Fruit fly (Drosophila melanogaster) whole organism, embryonic: ENCODE results near the gene inaF-B.

ENCODE experiments used
- Adf1 ChIP-seq: fragments of 200-800 bp; sonication (Bioruptor generic); IDR thresholded peaks from 2 replicates; pipeline ENCODE4 v1.3.6; 2022; ENCODE audit warnings: missing biosample characterization, missing genetic modification characterization
- Atf-2 ChIP-seq: fragments of 200-800 bp; sonication (Bioruptor generic); optimal IDR thresholded peaks from 2 replicates; lab custom pipeline; 2016; ENCODE audit warnings: missing biosample characterization, missing genetic modification characterization
- Blimp-1 ChIP-seq: fragments of 200-800 bp; sonication (Bioruptor generic); optimal IDR thresholded peaks from 3 replicates; lab custom pipeline; 2018; ENCODE audit warnings: missing biosample characterization, missing genetic modification characterization, mild to moderate bottlenecking, moderate library complexity, missing genetic modification reagents
- BtbVII ChIP-seq: fragments of 200-800 bp; sonication (Bioruptor generic); optimal IDR thresholded peaks from 3 replicates; lab custom pipeline; 2017; ENCODE audit warnings: missing biosample characterization, mild to moderate bottlenecking, missing genetic modification characterization
- CG1024 ChIP-seq: fragments of 200-800 bp; sonication (Bioruptor generic); IDR thresholded peaks from 2 replicates; pipeline ENCODE4 v1.3.6; 2022; ENCODE audit warnings: missing biosample characterization, missing genetic modification characterization
- CG10654 ChIP-seq: fragments of 200-800 bp; sonication (Bioruptor generic); optimal IDR thresholded peaks from 2 replicates; lab custom pipeline; 2016; ENCODE audit warnings: missing biosample characterization, missing genetic modification characterization
- CG10959 ChIP-seq: fragments of 200-800 bp; sonication (Bioruptor generic); IDR thresholded peaks from 2 replicates; pipeline ENCODE4 v1.3.6; 2022; ENCODE audit warnings: missing biosample characterization, missing genetic modification characterization
- CG11456 ChIP-seq: fragments of 200-800 bp; sonication (Bioruptor generic); IDR thresholded peaks from 3 replicates; pipeline ENCODE4 v1.3.6; 2022; ENCODE audit warnings: missing biosample characterization, missing genetic modification characterization
- CG12071 ChIP-seq: fragments of 200-800 bp; sonication (Bioruptor generic); optimal IDR thresholded peaks from 3 replicates; lab custom pipeline; 2018; ENCODE audit warnings: missing biosample characterization, mild to moderate bottlenecking, missing genetic modification characterization
- CG12942 ChIP-seq: fragments of 200-800 bp; sonication (Bioruptor generic); optimal IDR thresholded peaks from 3 replicates; lab custom pipeline; 2016; ENCODE audit warnings: missing biosample characterization, missing genetic modification characterization
- CG13296 ChIP-seq: fragments of 200-800 bp; sonication (Bioruptor generic); optimal IDR thresholded peaks from 3 replicates; lab custom pipeline; 2018; ENCODE audit warnings: missing biosample characterization, mild to moderate bottlenecking, missing genetic modification characterization
- CG14667 ChIP-seq: fragments of 200-800 bp; sonication (Bioruptor generic); IDR thresholded peaks from 2 replicates; pipeline ENCODE4 v1.3.6; 2022; ENCODE audit warnings: missing biosample characterization, missing genetic modification characterization
- CG14710 ChIP-seq: fragments of 200-800 bp; sonication (Bioruptor generic); optimal IDR thresholded peaks from 3 replicates; lab custom pipeline; 2019; ENCODE audit warnings: missing biosample characterization, mild to moderate bottlenecking, missing genetic modification characterization, moderate library complexity
- CG15073 ChIP-seq: fragments of 200-800 bp; sonication (Bioruptor generic); optimal IDR thresholded peaks from 2 replicates; lab custom pipeline; 2016; ENCODE audit warnings: missing biosample characterization, missing genetic modification characterization
- CG15269 ChIP-seq: fragments of 200-800 bp; sonication (Bioruptor generic); optimal IDR thresholded peaks from 2 replicates; lab custom pipeline; 2018; ENCODE audit warnings: missing biosample characterization, mild to moderate bottlenecking, missing genetic modification characterization, moderate library complexity
- CG15479 ChIP-seq: fragments of 200-800 bp; sonication (Bioruptor generic); optimal IDR thresholded peaks from 3 replicates; lab custom pipeline; 2019; ENCODE audit warnings: missing biosample characterization, mild to moderate bottlenecking, missing genetic modification characterization, moderate library complexity
- CG17802 ChIP-seq: fragments of 200-800 bp; sonication (Bioruptor generic); optimal IDR thresholded peaks from 2 replicates; lab custom pipeline; 2018; ENCODE audit warnings: missing biosample characterization, mild to moderate bottlenecking, missing genetic modification characterization, moderate library complexity
- CG17912 ChIP-seq: fragments of 200-800 bp; sonication (Bioruptor generic); optimal IDR thresholded peaks from 2 replicates; lab custom pipeline; 2018; ENCODE audit warnings: missing biosample characterization, mild to moderate bottlenecking, missing genetic modification characterization
- CG1832 ChIP-seq: fragments of 200-800 bp; sonication (Bioruptor generic); optimal IDR thresholded peaks from 2 replicates; lab custom pipeline; 2017; ENCODE audit warnings: missing biosample characterization, mild to moderate bottlenecking, missing genetic modification characterization, inconsistent platforms
- CG18599 ChIP-seq: fragments of 200-800 bp; sonication (Bioruptor generic); optimal IDR thresholded peaks from 3 replicates; lab custom pipeline; 2017; ENCODE audit warnings: missing biosample characterization, missing genetic modification characterization, mild to moderate bottlenecking, moderate library complexity, missing genetic modification reagents
- CG3995 ChIP-seq: fragments of 200-800 bp; sonication (Bioruptor generic); optimal IDR thresholded peaks from 3 replicates; lab custom pipeline; 2016; ENCODE audit warnings: missing biosample characterization, missing genetic modification characterization
- CG4360 ChIP-seq: fragments of 200-800 bp; sonication (Bioruptor generic); IDR thresholded peaks from 2 replicates; pipeline ENCODE4 v1.3.6; 2022; ENCODE audit warnings: missing biosample characterization, missing genetic modification characterization
- CG6175 ChIP-seq: fragments of 200-800 bp; sonication (Bioruptor generic); IDR thresholded peaks from 3 replicates; pipeline ENCODE4 v1.3.6; 2022; ENCODE audit warnings: missing biosample characterization, missing genetic modification characterization
- CG7372 ChIP-seq: fragments of 200-800 bp; sonication (Bioruptor generic); IDR thresholded peaks from 2 replicates; pipeline ENCODE4 v1.3.6; 2022; ENCODE audit warnings: missing biosample characterization, missing genetic modification characterization
- D19B ChIP-seq: fragments of 200-800 bp; sonication (Bioruptor generic); optimal IDR thresholded peaks from 2 replicates; lab custom pipeline; 2017; ENCODE audit warnings: missing biosample characterization, mild to moderate bottlenecking, missing genetic modification characterization
- Dip2 ChIP-seq: fragments of 200-800 bp; sonication (Bioruptor generic); IDR thresholded peaks from 2 replicates; pipeline ENCODE4 v1.3.6; 2022; ENCODE audit warnings: missing biosample characterization, missing genetic modification characterization
- Dp ChIP-seq: fragments of 200-800 bp; sonication (Bioruptor generic); optimal IDR thresholded peaks from 2 replicates; lab custom pipeline; 2018; ENCODE audit warnings: missing biosample characterization, mild to moderate bottlenecking, missing genetic modification characterization, moderate library complexity
- Fer1 ChIP-seq: fragments of 200-800 bp; sonication (Bioruptor generic); optimal IDR thresholded peaks from 2 replicates; lab custom pipeline; 2017; ENCODE audit warnings: missing biosample characterization, mild to moderate bottlenecking, missing genetic modification characterization
- H2.0 ChIP-seq: fragments of 200-800 bp; sonication (Bioruptor generic); IDR thresholded peaks from 2 replicates; pipeline ENCODE4 v1.3.6; 2022; ENCODE audit warnings: missing biosample characterization, missing genetic modification characterization
- Kr ChIP-seq: fragments of 200-800 bp; sonication (Bioruptor generic); optimal IDR thresholded peaks from 2 replicates; lab custom pipeline; 2017; ENCODE audit warnings: missing biosample characterization, mild to moderate bottlenecking, missing genetic modification characterization
- MTF-1 ChIP-seq: fragments of 200-800 bp; sonication (Bioruptor generic); optimal IDR thresholded peaks from 2 replicates; lab custom pipeline; 2018; ENCODE audit warnings: missing biosample characterization, mild to moderate bottlenecking, missing genetic modification characterization, borderline replicate concordance
- Tbp ChIP-seq: fragments of >200 bp; optimal IDR thresholded peaks from 2 replicates; lab custom pipeline; 2018; ENCODE audit warnings: missing biosample characterization, missing genetic modification characterization
- Xbp1 ChIP-seq: fragments of 200-800 bp; sonication (Bioruptor generic); optimal IDR thresholded peaks from 3 replicates; lab custom pipeline; 2016; ENCODE audit warnings: missing biosample characterization, mild to moderate bottlenecking, missing genetic modification characterization
- dan ChIP-seq: fragments of 200-800 bp; sonication (Bioruptor generic); IDR thresholded peaks from 2 replicates; pipeline ENCODE4 v1.3.6; 2022; ENCODE audit warnings: missing biosample characterization, missing genetic modification characterization
- danr ChIP-seq: fragments of 200-800 bp; sonication (Bioruptor generic); IDR thresholded peaks from 2 replicates; pipeline ENCODE4 v1.3.6; 2022; ENCODE audit warnings: missing biosample characterization, missing genetic modification characterization
- grn ChIP-seq: fragments of 200-800 bp; sonication (Bioruptor generic); optimal IDR thresholded peaks from 3 replicates; lab custom pipeline; 2017; ENCODE audit warnings: missing biosample characterization, missing genetic modification characterization
- inv ChIP-seq: fragments of 200-800 bp; sonication (Bioruptor generic); IDR thresholded peaks from 2 replicates; pipeline ENCODE4 v1.3.6; 2022; ENCODE audit warnings: missing biosample characterization, missing genetic modification characterization; ENCODE audit not compliant: partially characterized antibody
- kni ChIP-seq: fragments of 200-800 bp; sonication (Bioruptor generic); optimal IDR thresholded peaks from 3 replicates; lab custom pipeline; 2017; ENCODE audit warnings: mild to moderate bottlenecking, missing biosample characterization, missing genetic modification reagents, missing genetic modification characterization
- lov ChIP-seq, 2 experiments: fragments of 200-800 bp in 1 of 2; fragments of >200 bp in 1 of 2; sonication (Bioruptor generic) in 1 of 2; IDR thresholded peaks in 1 of 2; optimal IDR thresholded peaks in 1 of 2; 2 replicates in 1 of 2; 3 replicates in 1 of 2; pipeline versions ENCODE4 v1.3.6 to Lab custom; 2017 to 2022; ENCODE audit warnings: missing biosample characterization in 1 of 2, missing genetic modification characterization in 1 of 2
- mld ChIP-seq: fragments of 200-800 bp; sonication (Bioruptor generic); IDR thresholded peaks from 3 replicates; pipeline ENCODE4 v1.3.6; 2022; ENCODE audit warnings: missing biosample characterization, missing genetic modification characterization; ENCODE audit not compliant: partially characterized antibody
- psq ChIP-seq: fragments of 200-800 bp; sonication (Bioruptor generic); optimal IDR thresholded peaks from 2 replicates; lab custom pipeline; 2017; ENCODE audit warnings: missing biosample characterization, missing genetic modification characterization
- ranshi ChIP-seq: fragments of 200-800 bp; sonication (Bioruptor generic); IDR thresholded peaks from 2 replicates; pipeline ENCODE4 v1.3.6; 2022; ENCODE audit warnings: missing biosample characterization, missing genetic modification characterization
- rib ChIP-seq: fragments of 200-800 bp; sonication (Bioruptor generic); IDR thresholded peaks from 2 replicates; pipeline ENCODE4 v1.3.6; 2022; ENCODE audit warnings: missing biosample characterization, missing genetic modification characterization
- sc ChIP-seq, 3 experiments: fragments of >200 bp in 2 of 3; fragments of 200-800 bp in 1 of 3; sonication (Bioruptor generic) in 1 of 3; optimal IDR thresholded peaks; 2 replicates in 2 of 3; 3 replicates in 1 of 3; lab custom pipeline; 2017; ENCODE audit warnings: mild to moderate bottlenecking in 1 of 3, missing biosample characterization in 1 of 3, missing genetic modification characterization in 1 of 3, missing genetic modification reagents in 1 of 3
- seq ChIP-seq: fragments of 200-800 bp; sonication (Bioruptor generic); IDR thresholded peaks from 2 replicates; pipeline ENCODE4 v1.3.6; 2022; ENCODE audit warnings: missing biosample characterization, missing genetic modification characterization
- sob ChIP-seq: fragments of 200-800 bp; sonication (Bioruptor generic); IDR thresholded peaks from 2 replicates; pipeline ENCODE4 v1.3.6; 2022; ENCODE audit warnings: missing biosample characterization, missing genetic modification characterization
- unc-4 ChIP-seq: fragments of 200-800 bp; sonication (Bioruptor generic); IDR thresholded peaks from 2 replicates; pipeline ENCODE4 v1.3.6; 2022; ENCODE audit warnings: missing biosample characterization, missing genetic modification characterization; ENCODE audit not compliant: partially characterized antibody
- usp ChIP-seq: fragments of >200 bp; optimal IDR thresholded peaks from 2 replicates; lab custom pipeline; 2017; ENCODE audit warnings: missing biosample characterization, missing genetic modification characterization

The inaF-B gene

DNA sequence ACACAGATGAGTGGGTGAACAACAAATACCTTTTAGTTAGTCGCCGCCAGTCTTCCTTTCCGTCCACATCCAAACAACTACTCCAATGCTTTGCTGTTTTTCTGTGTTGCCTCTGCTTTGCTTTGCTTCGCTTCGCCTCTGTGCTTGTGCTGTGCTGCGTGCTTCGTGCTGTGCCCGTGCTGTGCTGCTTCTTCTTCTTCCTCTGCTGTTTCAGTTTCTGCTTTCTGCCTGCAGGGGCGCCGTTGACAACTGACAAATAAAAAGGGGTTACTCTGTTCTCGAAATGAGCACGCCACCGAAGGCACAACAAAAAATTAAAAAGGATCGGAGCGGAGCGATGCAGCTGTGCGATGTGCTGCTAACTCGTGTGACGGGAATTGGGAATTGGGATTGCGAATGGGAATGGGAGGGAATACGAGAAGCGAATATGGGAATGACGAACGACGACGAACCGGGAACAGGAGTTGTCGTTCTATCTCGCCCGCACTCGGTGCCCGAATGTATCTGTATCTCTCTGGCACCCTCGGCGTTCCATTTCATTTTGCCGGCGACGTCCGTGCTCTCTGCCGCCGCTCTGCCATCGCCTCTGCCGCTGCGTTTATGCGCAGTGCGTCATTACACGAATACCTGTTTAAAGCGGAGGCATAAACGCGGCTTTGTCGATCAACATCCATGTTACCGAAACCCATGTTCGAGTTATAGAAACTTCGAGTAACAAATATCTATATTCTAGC is 17.9 kb downstream of the inaF-B start (continued):
- TF ChIP-seq MTF-1 (no peak), CG1024 (GFP tag; lab: Robert Waterston, UW) (no peak), dan (GFP tag; lab: Robert Waterston, UW) (no peak), CG6175 (GFP tag; lab: Robert Waterston, UW) (peak; percentile 88), rib (peak; percentile 68; the same call in 1 of the 2 replicates), CG1832 (GFP tag; lab: Kevin White, UChicago) (peak; percentile 81), CG14667 (peak; percentile 38; the same call in 1 of the 2 replicates), kni (GFP tag; lab: Kevin White, UChicago) (peak; percentile 83), CG4360 (GFP tag; lab: Robert Waterston, UW) (peak; percentile 48; the same call in 1 of the 2 replicates), sob (peak; percentile 71), CG17802 (tag; lab: Kevin White, UChicago) (peak; percentile 6), Tbp (no peak), ranshi (GFP tag; lab: Robert Waterston, UW) (peak; percentile 71; the same call in 1 of the 2 replicates), CG13296 (GFP tag; lab: Kevin White, UChicago) (peak; percentile 62), unc-4 (GFP tag; lab: Robert Waterston, UW) (peak; percentile 30), CG10654 (peak; percentile 21), CG12942 (GFP tag; lab: Kevin White, UChicago) (peak; percentile 8), Fer1 (GFP tag; lab: Kevin White, UChicago) (peak; percentile 72), CG11456 (GFP tag; lab: Robert Waterston, UW) (peak; percentile 87), H2.0 (GFP tag; lab: Robert Waterston, UW) (peak; percentile 59), seq (GFP tag; lab: Robert Waterston, UW) (peak; percentile 62), mld (GFP tag; lab: Robert Waterston, UW) (no peak), CG12071 (GFP tag; lab: Kevin White, UChicago) (peak; percentile 64), Adf1 (GFP tag; lab: Robert Waterston, UW) (peak; percentile 82), Dp (no peak), CG18599 (GFP tag; lab: Kevin White, UChicago) (peak; percentile 77), lov (optimal IDR thresholded peaks at IDR 0.05; lab: Kevin White, UChicago) (no peak), lov (GFP tag; IDR thresholded peaks at IDR 0.05; lab: Robert Waterston, UW) (peak; percentile 60; the same call in 2 of the 3 replicates), inv (GFP tag; lab: Robert Waterston, UW) (no peak), CG15479 (GFP tag; lab: Kevin White, UChicago) (no peak), usp (GFP tag; lab: Kevin White, UChicago) (no peak), Atf-2 (GFP tag; lab: Kevin White, UChicago) (peak; percentile 1), BtbVII (GFP tag; lab: Kevin White, UChicago) (peak; percentile 42), Dip2 (GFP tag; lab: Robert Waterston, UW) (no peak), CG7372 (GFP tag; lab: Robert Waterston, UW) (0 out of 2 replicates have a peak, but pooled peaks have one; percentile 30), D19B (peak; percentile 42), CG15073 (GFP tag; lab: Kevin White, UChicago) (no peak), sc (optimal IDR thresholded peaks at IDR 0.05; lab: Kevin White, UChicago) (no peak), sc (GFP tag; optimal IDR thresholded peaks at IDR 0.05; lab: Kevin White, UChicago) (peak; percentile 33), danr (GFP tag; lab: Robert Waterston, UW) (peak; percentile 77), CG3995 (GFP tag; lab: Kevin White, UChicago) (no peak), psq (peak; percentile 95), Kr (GFP tag; lab: Kevin White, UChicago) (peak; percentile 40), CG17912 (GFP tag; lab: Kevin White, UChicago) (peak; percentile 32), CG15269 (tag; lab: Kevin White, UChicago) (peak; percentile 78), CG10959 (GFP tag; lab: Robert Waterston, UW) (peak; percentile 55), Blimp-1 (GFP tag; lab: Kevin White, UChicago) (peak; percentile 40), Xbp1 (GFP tag; lab: Kevin White, UChicago) (peak; percentile 58), grn (GFP tag; lab: Kevin White, UChicago) (no peak), CG14710 (peak; percentile 27)
